Fruit fly (Drosophila melanogaster) whole organism, embryonic: ENCODE measurements around the gene CG4658.

Experiments
- Asciz ChIP-seq: fragments of 200-800 bp; sonication (Bioruptor generic); optimal IDR thresholded peaks from 2 replicates; lab custom pipeline; 2017; ENCODE audit warnings: missing biosample characterization, mild to moderate bottlenecking, missing genetic modification characterization, missing genetic modification reagents
- BEAF-32 ChIP-seq: fragments of 200-800 bp; sonication (Bioruptor generic); optimal IDR thresholded peaks from 3 replicates; lab custom pipeline; 2017; ENCODE audit warnings: missing biosample characterization, missing genetic modification characterization, mild to moderate bottlenecking, moderate library complexity, missing genetic modification reagents
- Blimp-1 ChIP-seq: fragments of 200-800 bp; sonication (Bioruptor generic); optimal IDR thresholded peaks from 3 replicates; lab custom pipeline; 2018; ENCODE audit warnings: missing biosample characterization, missing genetic modification characterization, mild to moderate bottlenecking, moderate library complexity, missing genetic modification reagents
- CG10462 ChIP-seq: fragments of 200-800 bp; sonication (Bioruptor generic); optimal IDR thresholded peaks from 2 replicates; lab custom pipeline; 2016; ENCODE audit warnings: missing biosample characterization, missing genetic modification characterization
- CG11085 ChIP-seq: fragments of 200-800 bp; sonication (Bioruptor generic); IDR thresholded peaks from 2 replicates; pipeline ENCODE4 v1.3.6; 2022; ENCODE audit warnings: missing biosample characterization, missing genetic modification characterization
- CG13624 ChIP-seq: fragments of 200-800 bp; sonication (Bioruptor generic); optimal IDR thresholded peaks from 2 replicates; lab custom pipeline; 2016; ENCODE audit warnings: missing biosample characterization, missing genetic modification characterization
- CG14050 ChIP-seq: fragments of 200-800 bp; sonication (Bioruptor generic); IDR thresholded peaks from 3 replicates; pipeline ENCODE4 v1.3.6; 2022; ENCODE audit warnings: missing biosample characterization, missing genetic modification characterization
- CG18619 ChIP-seq: fragments of 200-800 bp; sonication (Bioruptor generic); optimal IDR thresholded peaks from 3 replicates; lab custom pipeline; 2017; ENCODE audit warnings: missing biosample characterization, mild to moderate bottlenecking, missing genetic modification characterization
- CG2116 ChIP-seq: fragments of 200-800 bp; sonication (Bioruptor generic); optimal IDR thresholded peaks from 3 replicates; lab custom pipeline; 2018; ENCODE audit warnings: missing biosample characterization, mild to moderate bottlenecking, missing genetic modification characterization
- CG2120 ChIP-seq: fragments of 200-800 bp; sonication (Bioruptor generic); optimal IDR thresholded peaks from 3 replicates; lab custom pipeline; 2016; ENCODE audit warnings: missing biosample characterization, missing genetic modification characterization
- CG3847 ChIP-seq: fragments of 200-800 bp; sonication (Bioruptor generic); IDR thresholded peaks from 2 replicates; pipeline ENCODE4 v1.3.6; 2022; ENCODE audit warnings: missing biosample characterization, missing genetic modification characterization
- CG42726 ChIP-seq: fragments of 200-800 bp; sonication (Bioruptor generic); IDR thresholded peaks from 2 replicates; pipeline ENCODE4 v1.3.6; 2022; ENCODE audit warnings: missing biosample characterization, missing genetic modification characterization; ENCODE audit not compliant: partially characterized antibody
- CG5245 ChIP-seq: fragments of 200-800 bp; sonication (Bioruptor generic); optimal IDR thresholded peaks from 3 replicates; lab custom pipeline; 2016; ENCODE audit warnings: missing biosample characterization, missing genetic modification characterization
- CG8089 ChIP-seq: fragments of 200-800 bp; sonication (Bioruptor generic); optimal IDR thresholded peaks from 3 replicates; lab custom pipeline; 2016; ENCODE audit warnings: missing biosample characterization, missing genetic modification characterization
- CG8359 ChIP-seq: fragments of 200-800 bp; sonication (Bioruptor generic); optimal IDR thresholded peaks from 2 replicates; lab custom pipeline; 2017; ENCODE audit warnings: missing biosample characterization, mild to moderate bottlenecking, missing genetic modification characterization, borderline replicate concordance
- CHES-1-like ChIP-seq: fragments of 200-800 bp; sonication (Bioruptor generic); optimal IDR thresholded peaks from 2 replicates; lab custom pipeline; 2016; ENCODE audit warnings: missing biosample characterization, missing genetic modification characterization
- Chrac-16 ChIP-seq: fragments of 200-800 bp; sonication (Bioruptor generic); optimal IDR thresholded peaks from 3 replicates; lab custom pipeline; 2016; ENCODE audit warnings: missing biosample characterization, missing genetic modification characterization
- CoRest ChIP-seq: fragments of 200-800 bp; sonication (Bioruptor generic); optimal IDR thresholded peaks from 3 replicates; lab custom pipeline; 2018; ENCODE audit warnings: missing biosample characterization, mild to moderate bottlenecking, missing genetic modification characterization, moderate library complexity
- Dad ChIP-seq: fragments of 200-800 bp; sonication (Bioruptor generic); optimal IDR thresholded peaks from 3 replicates; lab custom pipeline; 2016; ENCODE audit warnings: missing biosample characterization, missing genetic modification characterization
- Dfd ChIP-seq, 2 experiments: fragments of >200 bp; optimal IDR thresholded peaks; 2 replicates each; lab custom pipeline; 2017; ENCODE audit warnings: missing biosample characterization in 2 of 2, missing genetic modification characterization in 2 of 2
- E2f2 ChIP-seq: fragments of 200-800 bp; sonication (Bioruptor generic); IDR thresholded peaks from 2 replicates; pipeline ENCODE4 v1.3.6; 2022; ENCODE audit warnings: missing biosample characterization, missing genetic modification characterization
- HLH54F ChIP-seq: fragments of 200-800 bp; sonication (Bioruptor generic); optimal IDR thresholded peaks from 3 replicates; lab custom pipeline; 2016; ENCODE audit warnings: missing biosample characterization, missing genetic modification characterization
- HLHmδ ChIP-seq: fragments of 200-800 bp; sonication (Bioruptor generic); optimal IDR thresholded peaks from 2 replicates; lab custom pipeline; 2018; ENCODE audit warnings: missing biosample characterization, mild to moderate bottlenecking, missing genetic modification characterization, moderate library complexity
- Lhr ChIP-seq: fragments of 200-800 bp; sonication (Bioruptor generic); optimal IDR thresholded peaks from 3 replicates; lab custom pipeline; 2017; ENCODE audit warnings: mild to moderate bottlenecking, missing biosample characterization, missing genetic modification reagents, missing genetic modification characterization
- Myb ChIP-seq: fragments of 200-800 bp; sonication (Bioruptor generic); optimal IDR thresholded peaks from 2 replicates; lab custom pipeline; 2016; ENCODE audit warnings: missing biosample characterization, missing genetic modification characterization
- Sry-δ ChIP-seq: fragments of 200-800 bp; sonication (Bioruptor generic); optimal IDR thresholded peaks from 2 replicates; lab custom pipeline; 2016; ENCODE audit warnings: missing biosample characterization, missing genetic modification characterization
- Xrp1 ChIP-seq: fragments of 200-800 bp; sonication (Bioruptor generic); IDR thresholded peaks from 2 replicates; pipeline ENCODE4 v1.3.6; 2022; ENCODE audit warnings: missing biosample characterization, missing genetic modification characterization
- YL-1 ChIP-seq: fragments of 200-800 bp; sonication (Bioruptor generic); optimal IDR thresholded peaks from 3 replicates; lab custom pipeline; 2017; ENCODE audit warnings: missing biosample characterization, mild to moderate bottlenecking, missing genetic modification characterization
- ash1 ChIP-seq: fragments of 200-800 bp; sonication (Bioruptor generic); optimal IDR thresholded peaks from 2 replicates; lab custom pipeline; 2018; ENCODE audit warnings: missing biosample characterization, mild to moderate bottlenecking, missing genetic modification characterization
- bbx ChIP-seq: fragments of 200-800 bp; sonication (Bioruptor generic); IDR thresholded peaks from 2 replicates; pipeline ENCODE4 v1.3.6; 2022; ENCODE audit warnings: missing biosample characterization, missing genetic modification characterization; ENCODE audit not compliant: partially characterized antibody
- bsh ChIP-seq, 2 experiments: fragments of 200-800 bp; sonication (Bioruptor generic); optimal IDR thresholded peaks; 2 replicates each; lab custom pipeline; 2017 to 2018; ENCODE audit warnings: mild to moderate bottlenecking in 2 of 2, missing biosample characterization in 2 of 2, missing genetic modification characterization in 2 of 2, moderate library complexity in 1 of 2
- dan ChIP-seq: fragments of 200-800 bp; sonication (Bioruptor generic); IDR thresholded peaks from 2 replicates; pipeline ENCODE4 v1.3.6; 2022; ENCODE audit warnings: missing biosample characterization, missing genetic modification characterization
- dati ChIP-seq: fragments of 200-800 bp; sonication (Bioruptor generic); IDR thresholded peaks from 2 replicates; pipeline ENCODE4 v1.3.6; 2022; ENCODE audit warnings: missing biosample characterization, missing genetic modification characterization
- dysf ChIP-seq: fragments of 200-800 bp; sonication (Bioruptor generic); IDR thresholded peaks from 3 replicates; pipeline ENCODE4 v1.3.6; 2022; ENCODE audit warnings: missing biosample characterization, missing genetic modification characterization
- ems ChIP-seq: fragments of 200-800 bp; sonication (Bioruptor generic); optimal IDR thresholded peaks from 3 replicates; lab custom pipeline; 2016; ENCODE audit warnings: missing biosample characterization, missing genetic modification characterization
- kah ChIP-seq: fragments of 200-800 bp; sonication (Bioruptor generic); optimal IDR thresholded peaks from 2 replicates; lab custom pipeline; 2018; ENCODE audit warnings: missing biosample characterization, mild to moderate bottlenecking, missing genetic modification characterization
- lola ChIP-seq, 3 experiments: fragments of >200 bp in 2 of 3; fragments of 200-800 bp in 1 of 3; sonication (Bioruptor generic) in 1 of 3; optimal IDR thresholded peaks; 2 replicates each; lab custom pipeline; 2017 to 2019; ENCODE audit warnings: missing biosample characterization in 3 of 3, missing genetic modification characterization in 3 of 3, mild to moderate bottlenecking in 1 of 3, moderate library complexity in 1 of 3
- mirr ChIP-seq: fragments of 200-800 bp; sonication (Bioruptor generic); optimal IDR thresholded peaks from 3 replicates; lab custom pipeline; 2018; ENCODE audit warnings: missing biosample characterization, mild to moderate bottlenecking, missing genetic modification characterization
- nerfin-2 ChIP-seq: fragments of 200-800 bp; sonication (Bioruptor generic); IDR thresholded peaks from 2 replicates; pipeline ENCODE4 v1.3.6; 2022; ENCODE audit warnings: missing biosample characterization, missing genetic modification characterization; ENCODE audit not compliant: partially characterized antibody
- odd ChIP-seq: fragments of 200-800 bp; sonication (Bioruptor generic); optimal IDR thresholded peaks from 2 replicates; lab custom pipeline; 2017; ENCODE audit warnings: missing biosample characterization, mild to moderate bottlenecking, missing genetic modification characterization
- org-1 ChIP-seq: fragments of 200-800 bp; sonication (Bioruptor generic); optimal IDR thresholded peaks from 2 replicates; lab custom pipeline; 2017; ENCODE audit warnings: missing biosample characterization, missing genetic modification characterization
- phol ChIP-seq: fragments of 200-800 bp; sonication (Bioruptor generic); optimal IDR thresholded peaks from 3 replicates; lab custom pipeline; 2018; ENCODE audit warnings: missing biosample characterization, mild to moderate bottlenecking, missing genetic modification characterization, moderate library complexity
- rib ChIP-seq: fragments of 200-800 bp; sonication (Bioruptor generic); IDR thresholded peaks from 2 replicates; pipeline ENCODE4 v1.3.6; 2022; ENCODE audit warnings: missing biosample characterization, missing genetic modification characterization
- row ChIP-seq: fragments of 200-800 bp; sonication (Bioruptor generic); IDR thresholded peaks from 3 replicates; pipeline ENCODE4 v1.3.6; 2022; ENCODE audit warnings: missing biosample characterization, missing genetic modification characterization
- schlank ChIP-seq: fragments of 200-800 bp; sonication (Bioruptor generic); optimal IDR thresholded peaks from 2 replicates; lab custom pipeline; 2018; ENCODE audit warnings: missing biosample characterization, mild to moderate bottlenecking, missing genetic modification characterization
- sug ChIP-seq: fragments of 200-800 bp; optimal IDR thresholded peaks from 2 replicates; lab custom pipeline; 2019; ENCODE audit warnings: missing biosample characterization, mild to moderate bottlenecking, missing genetic modification characterization, moderate library complexity
- unc-4 ChIP-seq: fragments of 200-800 bp; sonication (Bioruptor generic); IDR thresholded peaks from 2 replicates; pipeline ENCODE4 v1.3.6; 2022; ENCODE audit warnings: missing biosample characterization, missing genetic modification characterization; ENCODE audit not compliant: partially characterized antibody
- usp ChIP-seq: fragments of >200 bp; optimal IDR thresholded peaks from 2 replicates; lab custom pipeline; 2017; ENCODE audit warnings: missing biosample characterization, missing genetic modification characterization
- zfh1 ChIP-seq: fragments of 200-800 bp; sonication (Bioruptor generic); IDR thresholded peaks from 3 replicates; pipeline ENCODE4 v1.3.6; 2022; ENCODE audit warnings: missing biosample characterization, missing genetic modification characterization

CG4658 gene

dm6 chr2L:9912570-9913260 is 44.2 kb upstream of the CG4658 start, which contains the start of the genes Etl1 and Srp54 (continued):
- TF ChIP-seq zfh1 (GFP tag; lab: Robert Waterston, UW) = peak; percentile 22; the same call in 1 of the 3 replicates
- TF ChIP-seq Asciz (GFP tag; lab: Kevin White, UChicago) = no peak
- TF ChIP-seq sug (tag; lab: Kevin White, UChicago) = peak; percentile 9
- no peak for TF ChIP-seq Xrp1 (GFP tag; lab: Robert Waterston, UW)
- no peak for TF ChIP-seq usp (GFP tag; lab: Kevin White, UChicago)
- peak; percentile 26 for TF ChIP-seq Lhr (GFP tag; lab: Kevin White, UChicago)
- no peak for TF ChIP-seq Blimp-1 (GFP tag; lab: Kevin White, UChicago)
- TF ChIP-seq nerfin-2 = no peak
- no peak for TF ChIP-seq CG8089 (GFP tag; lab: Kevin White, UChicago)
- TF ChIP-seq phol (tag; lab: Kevin White, UChicago) = peak; percentile 42
- TF ChIP-seq CHES-1-like (GFP tag; lab: Kevin White, UChicago) = no peak
- TF ChIP-seq CG2120 (GFP tag; lab: Kevin White, UChicago) = peak; percentile 12
- TF ChIP-seq rib (GFP tag; lab: Robert Waterston, UW) = no peak
- TF ChIP-seq Chrac-16 = no peak
- TF ChIP-seq unc-4 = no peak
- TF ChIP-seq CG11085 (GFP tag; lab: Robert Waterston, UW) = no peak
- TF ChIP-seq bbx = 0 out of 2 replicates have a peak, but pooled peaks have one; percentile 28
- TF ChIP-seq CG10462 = no peak
- no peak for TF ChIP-seq mirr
- TF ChIP-seq CG2116 = peak; percentile 91
- no peak for TF ChIP-seq Dad (GFP tag; lab: Kevin White, UChicago)
- no peak for TF ChIP-seq org-1 (GFP tag; lab: Kevin White, UChicago)
- TF ChIP-seq BEAF-32 = peak; percentile 63
- peak; percentile 52 for TF ChIP-seq YL-1 (GFP tag; lab: Kevin White, UChicago)
- TF ChIP-seq Dfd (GFP tag; optimal IDR thresholded peaks at IDR 0.05; lab: Kevin White, UChicago) = no peak
- TF ChIP-seq CG5245 = no peak
- TF ChIP-seq CG14050 (GFP tag; lab: Robert Waterston, UW) = no peak
- TF ChIP-seq CG3847 (GFP tag; lab: Robert Waterston, UW) = peak; percentile 39; the same call in 1 of the 2 replicates
- no peak for TF ChIP-seq CG42726 (GFP tag; lab: Robert Waterston, UW)
- TF ChIP-seq HLHmδ (GFP tag; lab: Kevin White, UChicago) = no peak
- TF ChIP-seq CG13624 = no peak
- no peak for TF ChIP-seq odd (GFP tag; lab: Kevin White, UChicago)
- no peak for TF ChIP-seq schlank (tag; lab: Kevin White, UChicago)
- TF ChIP-seq bsh (GFP tag; optimal IDR thresholded peaks at IDR 0.05; lab: Kevin White, UChicago) = no peak
- TF ChIP-seq lola (GFP tag; optimal IDR thresholded peaks at IDR 0.05; lab: Kevin White, UChicago) = no peak
- peak; percentile 28 for TF ChIP-seq Sry-δ (GFP tag; lab: Kevin White, UChicago)
- TF ChIP-seq dysf (GFP tag; lab: Robert Waterston, UW) = no peak
- TF ChIP-seq HLH54F = no peak
- 0 out of 3 replicates have a peak, but pooled peaks have one; percentile 21 for TF ChIP-seq row
- TF ChIP-seq kah (GFP tag; lab: Kevin White, UChicago) = no peak
- TF ChIP-seq ash1 (GFP tag; lab: Kevin White, UChicago) = no peak
- TF ChIP-seq E2f2 (GFP tag; lab: Robert Waterston, UW) = peak; percentile 84
- TF ChIP-seq CoRest (tag; lab: Kevin White, UChicago) = peak; percentile 44
- TF ChIP-seq Myb = peak; percentile 6
- TF ChIP-seq CG8359 (GFP tag; lab: Kevin White, UChicago) = no peak
- TF ChIP-seq dati = no peak
- no peak for TF ChIP-seq CG18619 (GFP tag; lab: Kevin White, UChicago)
- TF ChIP-seq dan (GFP tag; lab: Robert Waterston, UW) = no peak
- no peak for TF ChIP-seq ems (GFP tag; lab: Kevin White, UChicago)
